Worm (Caenorhabditis elegans): Measurements from ENCODE around the gene cin-4.
A peak's percentile ranks its signal among the peaks of the same experiment; 100 is the strongest.

The cin-4 gene

DNA sequence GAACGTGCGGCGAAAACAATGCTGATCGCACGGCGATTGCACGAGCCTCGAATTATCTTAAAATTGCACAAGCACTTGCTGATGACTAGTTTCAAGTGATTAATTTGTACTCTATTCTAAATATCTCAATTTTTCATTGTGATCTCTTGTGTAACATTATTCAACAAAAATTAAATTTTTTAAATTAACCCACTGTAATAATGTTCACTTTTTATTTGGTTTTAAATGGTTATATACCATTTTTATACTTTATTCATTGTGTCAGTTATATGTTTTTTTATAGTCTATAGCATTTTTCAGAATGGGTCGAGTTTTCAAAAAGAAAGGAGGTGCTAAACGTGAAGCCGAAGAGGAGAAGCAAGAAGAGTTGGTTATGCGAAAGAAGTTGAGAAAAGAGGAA lies 15.6 kb downstream of the cin-4 start, which contains the start of gene ZK1127.4:
Gene ZK1127.4 (plus strand): TSS at position 301 of the 400 bp plus-strand sequence.
- no peak for TF ChIP-seq mdt-29 (GFP tag; IDR thresholded peaks at IDR 0.05)
- TF ChIP-seq jun-1 (tag; optimal IDR thresholded peaks at IDR 0.05): no peak
- no peak for TF ChIP-seq lin-39 (tag; optimal IDR thresholded peaks at IDR 0.05)
- TF ChIP-seq ces-1 (GFP tag; optimal IDR thresholded peaks at IDR 0.05): no peak
- TF ChIP-seq nhr-28 (tag; optimal IDR thresholded peaks at IDR 0.05): no peak
- TF ChIP-seq ztf-7 (tag; optimal IDR thresholded peaks at IDR 0.05): no peak
- TF ChIP-seq nhr-11 (tag; optimal IDR thresholded peaks at IDR 0.05): no peak
- no peak for TF ChIP-seq snpc-1.2 (GFP tag; IDR thresholded peaks at IDR 0.05)
- TF ChIP-seq daf-12 (tag; optimal IDR thresholded peaks at IDR 0.05): no peak
- TF ChIP-seq nhr-10 (tag; optimal IDR thresholded peaks at IDR 0.05): no peak
- TF ChIP-seq nhr-102 (tag; optimal IDR thresholded peaks at IDR 0.05): no peak
- TF ChIP-seq lin-1 (GFP tag; IDR thresholded peaks at IDR 0.05): no peak
- no peak for TF ChIP-seq T20F7.1 (GFP tag; optimal IDR thresholded peaks at IDR 0.05)
- no peak for TF ChIP-seq T26A8.4 (GFP tag; IDR thresholded peaks at IDR 0.05)
- TF ChIP-seq ceh-62 (tag; optimal IDR thresholded peaks at IDR 0.05): no peak
- no peak for TF ChIP-seq nhr-48 (tag; optimal IDR thresholded peaks at IDR 0.05)
- no peak for TF ChIP-seq dmd-6 (GFP tag; IDR thresholded peaks at IDR 0.05)

DNA sequence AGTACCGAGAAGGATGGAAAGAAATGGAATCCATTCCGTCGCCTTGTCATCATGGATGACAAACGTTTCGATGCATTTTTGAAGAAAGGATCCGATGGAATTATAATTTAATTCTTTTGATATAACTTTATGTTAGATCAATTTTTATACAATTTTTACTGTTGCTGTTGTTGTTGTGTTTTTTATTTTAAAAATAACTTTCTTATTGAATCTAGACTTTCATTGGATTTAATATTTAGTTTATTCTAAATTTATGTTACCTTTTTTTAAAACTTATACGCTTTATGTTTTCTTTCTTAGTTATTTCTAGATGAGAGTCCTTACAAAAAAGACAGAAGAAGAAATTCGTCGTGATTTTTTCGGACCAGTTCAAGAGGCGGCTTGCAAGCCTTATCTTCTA lies 16.9 kb downstream of the cin-4 start, which contains the start of gene ZK1127.3:
Gene ZK1127.3 (plus strand): TSS at position 301 of the 400 bp plus-strand sequence.
- TF ChIP-seq nhr-111 (GFP tag; optimal IDR thresholded peaks at IDR 0.05) (no peak), nhr-42 (GFP tag; IDR thresholded peaks at IDR 0.05) (no peak), mxl-2 (GFP tag; conservative IDR thresholded peaks at IDR 0.05) (no peak), lin-1 (GFP tag; IDR thresholded peaks at IDR 0.05) (no peak), zfp-2 (tag; optimal IDR thresholded peaks at IDR 0.05) (no peak), nhr-48 (tag; optimal IDR thresholded peaks at IDR 0.05) (no peak), hif-1 (tag; optimal IDR thresholded peaks at IDR 0.05) (no peak), ztf-11 (tag; optimal IDR thresholded peaks at IDR 0.05) (no peak), gei-8 (GFP tag; optimal IDR thresholded peaks at IDR 0.05) (no peak), madf-9 (GFP tag; conservative IDR thresholded peaks at IDR 0.05) (no peak)

DNA sequence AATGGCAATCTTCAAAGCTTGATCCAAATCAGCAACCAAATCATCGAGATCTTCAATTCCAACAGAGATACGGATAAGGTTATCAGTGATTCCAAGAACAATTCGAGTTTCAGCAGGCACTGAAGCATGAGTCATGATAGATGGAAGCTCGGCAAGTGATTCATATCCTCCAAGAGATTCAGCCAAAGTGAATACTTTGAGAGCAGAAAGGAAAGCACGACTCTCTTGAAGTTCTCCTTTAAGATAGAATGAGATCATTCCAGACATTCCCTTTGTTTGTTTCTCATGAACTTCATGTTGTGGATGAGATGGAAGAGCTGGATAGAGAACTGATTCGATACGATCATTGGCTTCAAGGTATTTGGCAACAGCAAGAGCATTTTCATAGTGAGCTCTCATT lies 18.2 kb downstream of the cin-4 start:
- TF ChIP-seq lin-38 (GFP tag; IDR thresholded peaks at IDR 0.05): peak; percentile 14; the same call in 1 of the 2 replicates
- peak in 1 of 2 experiments; percentile 98 for TF ChIP-seq unc-62 (GFP tag; optimal IDR thresholded peaks at IDR 0.05 in 1 of 2)
- no peak for TF ChIP-seq unc-62 (tag; optimal IDR thresholded peaks at IDR 0.05)
- TF ChIP-seq lir-3 (tag; optimal IDR thresholded peaks at IDR 0.05): no peak

DNA sequence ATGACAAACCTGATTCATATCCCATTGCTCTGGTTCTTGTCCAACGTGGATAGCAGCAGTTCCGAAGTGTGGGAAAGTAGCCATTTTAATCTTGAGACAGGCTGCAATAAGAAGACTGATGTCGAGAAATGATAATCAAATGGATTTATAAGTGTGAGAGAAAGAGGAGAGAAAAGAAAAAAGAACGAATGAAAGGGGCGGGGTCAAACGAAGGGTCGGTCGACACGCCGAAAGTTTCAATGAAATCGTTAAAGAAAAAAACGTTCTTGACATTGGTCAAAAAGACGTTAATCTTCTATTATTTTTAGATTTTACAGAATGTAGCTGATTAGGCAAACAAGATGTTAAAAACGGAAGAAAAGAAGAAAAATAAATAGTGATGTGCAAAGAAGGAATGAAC lies 19.8 kb downstream of the cin-4 start, which contains the start of gene cth-2:
Gene cth-2 (minus strand): TSS at position 101 of the 400 bp plus-strand sequence.
- TF ChIP-seq ceh-32 (tag; optimal IDR thresholded peaks at IDR 0.05; ENCODE audit: poor library complexity) (no peak), daf-16 (GFP tag; optimal IDR thresholded peaks at IDR 0.05) (no peak), daf-16 (tag; optimal IDR thresholded peaks at IDR 0.05) (peak; percentile 37), daf-8 (GFP tag; IDR thresholded peaks at IDR 0.05) (no peak), mxl-3 (GFP tag; optimal IDR thresholded peaks at IDR 0.05) (peak; percentile 17), nhr-11 (tag; optimal IDR thresholded peaks at IDR 0.05) (no peak), lin-29 (GFP tag; IDR thresholded peaks at IDR 0.05) (no peak), saeg-2 (GFP tag; IDR thresholded peaks at IDR 0.05) (no peak), dpl-1 (GFP tag; optimal IDR thresholded peaks at IDR 0.05) (no peak), snpc-1.2 (GFP tag; IDR thresholded peaks at IDR 0.05) (no peak), dmd-6 (GFP tag; IDR thresholded peaks at IDR 0.05) (0 out of 2 replicates have a peak, but pooled peaks have one; percentile 6), ama-1 (optimal IDR thresholded peaks at IDR 0.05) (peak; percentile 19), zfp-2 (tag; optimal IDR thresholded peaks at IDR 0.05) (no peak), F37D6.2 (tag; optimal IDR thresholded peaks at IDR 0.05) (no peak), nhr-10 (tag; optimal IDR thresholded peaks at IDR 0.05) (no peak), lir-3 (tag; optimal IDR thresholded peaks at IDR 0.05) (no peak), ztf-11 (tag; optimal IDR thresholded peaks at IDR 0.05) (no peak), fkh-10 (GFP tag; optimal IDR thresholded peaks at IDR 0.05) (no peak), Y5F2A.4 (GFP tag; optimal IDR thresholded peaks at IDR 0.05) (no peak), nhr-41 (GFP tag; IDR thresholded peaks at IDR 0.05) (no peak), skn-1 (tag; optimal IDR thresholded peaks at IDR 0.05) (no peak), nhr-77 (tag; optimal IDR thresholded peaks at IDR 0.05) (no peak), aha-1 (tag) (peak; percentile 3), zip-11 (GFP tag; IDR thresholded peaks at IDR 0.05) (no peak), ceh-62 (tag; optimal IDR thresholded peaks at IDR 0.05) (no peak), F10B5.3 (tag; optimal IDR thresholded peaks at IDR 0.05) (no peak), set-16 (GFP tag; IDR thresholded peaks at IDR 0.05) (no peak)

Data from whole organism, L4 larva.